Fruit fly (Drosophila melanogaster) whole organism, adult: ENCODE results near the gene CG42816.

Source experiments
- CG11617 ChIP-seq: fragments of 200-800 bp; sonication (Bioruptor generic); optimal IDR thresholded peaks from 2 replicates; lab custom pipeline; 2017; ENCODE audit warnings: mild to moderate bottlenecking, missing biosample characterization, missing genetic modification reagents, missing genetic modification characterization
- CG12768 ChIP-seq: fragments of 200-800 bp; sonication (Bioruptor generic); optimal IDR thresholded peaks from 2 replicates; lab custom pipeline; 2017; ENCODE audit warnings: missing biosample characterization, missing genetic modification characterization, mild to moderate bottlenecking, moderate library complexity, missing genetic modification reagents
- CG14711 ChIP-seq: fragments of 200-800 bp; sonication (Bioruptor generic); optimal IDR thresholded peaks from 2 replicates; lab custom pipeline; 2018; ENCODE audit warnings: missing biosample characterization, mild to moderate bottlenecking, missing genetic modification characterization, moderate library complexity
- CG1620 ChIP-seq: fragments of 200-800 bp; sonication (Bioruptor generic); optimal IDR thresholded peaks from 2 replicates; lab custom pipeline; 2016; ENCODE audit warnings: missing biosample characterization, missing genetic modification characterization
- CG33017 ChIP-seq: fragments of 200-800 bp; sonication (Bioruptor generic); optimal IDR thresholded peaks from 2 replicates; lab custom pipeline; 2018; ENCODE audit warnings: missing biosample characterization, mild to moderate bottlenecking, missing genetic modification characterization, moderate library complexity
- CG5204 ChIP-seq: fragments of 200-800 bp; sonication (Bioruptor generic); optimal IDR thresholded peaks from 2 replicates; lab custom pipeline; 2016; ENCODE audit warnings: missing biosample characterization, missing genetic modification characterization
- CG7045 ChIP-seq: fragments of 200-800 bp; sonication (Bioruptor generic); optimal IDR thresholded peaks from 2 replicates; lab custom pipeline; 2017; ENCODE audit warnings: missing biosample characterization, mild to moderate bottlenecking, missing genetic modification characterization
- CG7101 ChIP-seq: fragments of 200-800 bp; sonication (Bioruptor generic); optimal IDR thresholded peaks from 2 replicates; lab custom pipeline; 2018; ENCODE audit warnings: missing biosample characterization, mild to moderate bottlenecking, missing genetic modification characterization, moderate library complexity
- Clk ChIP-seq: fragments of 200-800 bp; sonication (Bioruptor generic); optimal IDR thresholded peaks from 2 replicates; lab custom pipeline; 2017; ENCODE audit warnings: missing biosample characterization, missing genetic modification characterization
- Crg-1 ChIP-seq: fragments of 200-800 bp; sonication (Bioruptor generic); optimal IDR thresholded peaks from 2 replicates; lab custom pipeline; 2016; ENCODE audit warnings: missing biosample characterization, missing genetic modification characterization
- Hr96 ChIP-seq: fragments of 200-800 bp; sonication (Bioruptor generic); optimal IDR thresholded peaks from 2 replicates; lab custom pipeline; 2016; ENCODE audit warnings: missing biosample characterization, missing genetic modification characterization
- Mnt ChIP-seq: fragments of 200-800 bp; sonication (Bioruptor generic); optimal IDR thresholded peaks from 2 replicates; lab custom pipeline; 2016; ENCODE audit warnings: missing biosample characterization, mild to moderate bottlenecking, missing genetic modification characterization
- bab1 ChIP-seq: fragments of 200-800 bp; sonication (Bioruptor generic); optimal IDR thresholded peaks from 3 replicates; lab custom pipeline; 2019; ENCODE audit warnings: missing biosample characterization, mild to moderate bottlenecking, missing genetic modification characterization, moderate library complexity
- cic ChIP-seq: fragments of 200-800 bp; sonication (Bioruptor generic); optimal IDR thresholded peaks from 2 replicates; lab custom pipeline; 2017; ENCODE audit warnings: missing biosample characterization, mild to moderate bottlenecking, missing genetic modification characterization, moderate library complexity
- cnc ChIP-seq, 2 experiments: fragments of >200 bp; optimal IDR thresholded peaks; 2 replicates each; lab custom pipeline; 2017
- kay ChIP-seq: fragments of 200-800 bp; sonication (Bioruptor generic); peaks from one replicate; lab custom pipeline; 2016; ENCODE audit warnings: missing biosample characterization, missing genetic modification characterization, borderline replicate concordance
- ovo ChIP-seq: fragments of 200-800 bp; sonication (Bioruptor generic); optimal IDR thresholded peaks from 2 replicates; lab custom pipeline; 2016; ENCODE audit warnings: missing biosample characterization, missing genetic modification characterization
- pad ChIP-seq: fragments of 200-800 bp; sonication (Bioruptor generic); optimal IDR thresholded peaks from 3 replicates; lab custom pipeline; 2017; ENCODE audit warnings: missing biosample characterization, missing genetic modification characterization, mild to moderate bottlenecking, moderate library complexity, missing genetic modification reagents
- tj ChIP-seq: fragments of 200-800 bp; sonication (Bioruptor generic); optimal IDR thresholded peaks from 3 replicates; lab custom pipeline; 2017; ENCODE audit warnings: missing biosample characterization, mild to moderate bottlenecking, missing genetic modification characterization, moderate library complexity
- toe ChIP-seq: fragments of 200-800 bp; sonication (Bioruptor generic); optimal IDR thresholded peaks from 2 replicates; lab custom pipeline; 2016; ENCODE audit warnings: missing biosample characterization, missing genetic modification characterization

CG42816 gene

dm6 chr3L:17797494-17797893 lies at the start of gene CG42816:
Gene CG42816, minus strand, starts transcription at chr3L:17797594.
- no peak for TF ChIP-seq Hr96 (GFP tag; lab: Kevin White, UChicago)
- TF ChIP-seq CG14711 (tag; lab: Kevin White, UChicago) = no peak
- no peak for TF ChIP-seq cnc (optimal IDR thresholded peaks at IDR 0.05; lab: Kevin White, UChicago)
- no peak for TF ChIP-seq CG12768 (GFP tag; lab: Kevin White, UChicago)
- no peak for TF ChIP-seq CG11617 (GFP tag; lab: Kevin White, UChicago)
- no peak for TF ChIP-seq CG7045
- no peak for TF ChIP-seq kay (GFP tag; lab: Kevin White, UChicago)
- no peak for TF ChIP-seq Clk
- no peak for TF ChIP-seq CG33017 (tag; lab: Kevin White, UChicago)
- no peak for TF ChIP-seq CG7101
- no peak for TF ChIP-seq tj (GFP tag; lab: Kevin White, UChicago)
- TF ChIP-seq CG5204 (GFP tag; lab: Kevin White, UChicago) = no peak
- no peak for TF ChIP-seq cic
- TF ChIP-seq CG1620 (GFP tag; lab: Kevin White, UChicago) = no peak
- TF ChIP-seq Mnt (GFP tag; lab: Kevin White, UChicago) = no peak
- no peak for TF ChIP-seq toe (GFP tag; lab: Kevin White, UChicago)
- no peak for TF ChIP-seq ovo (GFP tag; lab: Kevin White, UChicago)

- TF ChIP-seq bab1 (GFP tag; lab: Kevin White, UChicago) (peak; percentile 27), toe (GFP tag; lab: Kevin White, UChicago) (peak; percentile 55), kay (GFP tag; lab: Kevin White, UChicago) (no peak), Mnt (GFP tag; lab: Kevin White, UChicago) (peak; percentile 2), CG7045 (peak; percentile 20), Hr96 (GFP tag; lab: Kevin White, UChicago) (peak; percentile 57), ovo (GFP tag; lab: Kevin White, UChicago) (no peak), tj (GFP tag; lab: Kevin White, UChicago) (no peak), Crg-1 (GFP tag; lab: Kevin White, UChicago) (no peak), CG11617 (GFP tag; lab: Kevin White, UChicago) (peak; percentile 13)
Observed at dm6 chr3L:17846982-17847355, 49.6 kb upstream of the CG42816 start.

DNA sequence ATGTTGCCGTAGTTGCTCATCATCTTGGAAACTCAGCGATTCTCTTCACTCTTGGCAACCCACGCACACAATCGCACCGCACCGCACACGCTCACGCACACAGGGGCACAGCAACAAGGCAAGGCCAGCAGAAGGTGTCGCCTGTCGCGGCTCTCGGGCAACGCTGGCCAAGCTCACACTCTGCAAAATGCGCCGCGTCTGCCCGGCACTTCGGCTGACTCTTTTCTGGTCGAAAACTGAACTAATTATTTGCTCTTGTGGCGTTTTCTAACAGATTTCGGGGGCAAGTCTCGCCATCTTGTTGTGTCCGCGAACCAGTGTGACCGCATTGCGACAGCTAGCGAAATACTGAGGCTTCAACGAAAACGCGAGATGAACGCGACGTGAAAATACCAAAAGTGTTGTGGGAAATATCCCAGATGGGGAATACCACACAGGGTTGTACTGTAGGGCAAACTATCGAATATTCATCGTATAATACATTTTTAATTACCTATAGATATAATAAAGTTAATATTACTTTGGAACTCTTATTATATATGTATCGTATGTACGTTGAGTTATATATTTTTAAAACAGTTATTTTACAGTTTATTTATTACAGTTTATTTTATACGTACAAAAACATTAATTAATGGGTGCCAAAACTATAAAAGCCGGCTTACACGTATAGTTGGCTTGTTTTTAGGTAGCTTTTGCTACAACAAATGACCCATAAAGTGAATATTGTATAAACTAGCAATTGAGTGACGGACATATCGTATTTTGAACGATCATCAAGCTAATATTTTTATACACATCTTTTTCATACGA lies 49.0 kb upstream of the CG42816 start, which contains the start of the genes MED19 and CG7430:
TSS of gene MED19 (minus strand) at position 333 of the 813 bp plus-strand sequence.
TSS of gene CG7430 (plus strand) at position 748 of the 813 bp plus-strand sequence.
- TF ChIP-seq CG33017 (tag; lab: Kevin White, UChicago) (peak; percentile 26), Mnt (GFP tag; lab: Kevin White, UChicago) (peak; percentile 58), bab1 (GFP tag; lab: Kevin White, UChicago) (peak; percentile 78), Crg-1 (GFP tag; lab: Kevin White, UChicago) (no peak), pad (GFP tag; lab: Kevin White, UChicago) (peak; percentile 8), Clk (no peak), cic (peak; percentile 50), Hr96 (GFP tag; lab: Kevin White, UChicago) (no peak), CG7101 (peak; percentile 41), tj (GFP tag; lab: Kevin White, UChicago) (peak; percentile 31), CG14711 (tag; lab: Kevin White, UChicago) (peak; percentile 38), CG5204 (GFP tag; lab: Kevin White, UChicago) (no peak)

dm6 chr3L:17842892-17843703 lies 45.7 kb upstream of the CG42816 start, which contains the start of gene CG5567:
Gene CG5567, minus strand, starts transcription at chr3L:17843544.
- TF ChIP-seq CG12768 (GFP tag; lab: Kevin White, UChicago) = peak; percentile 10
- no peak for TF ChIP-seq Mnt (GFP tag; lab: Kevin White, UChicago)

- TF ChIP-seq Mnt (GFP tag; lab: Kevin White, UChicago) = peak; percentile 44
- peak; percentile 58 for TF ChIP-seq CG11617 (GFP tag; lab: Kevin White, UChicago)
- TF ChIP-seq Clk = peak; percentile 31
- TF ChIP-seq CG5204 (GFP tag; lab: Kevin White, UChicago) = no peak
- TF ChIP-seq CG12768 (GFP tag; lab: Kevin White, UChicago) = peak; percentile 83
- peak; percentile 60 for TF ChIP-seq CG7101
- TF ChIP-seq CG33017 (tag; lab: Kevin White, UChicago) = peak; percentile 57
- peak in 1 of 2 experiments; percentile 75 for TF ChIP-seq cnc (optimal IDR thresholded peaks at IDR 0.05; lab: Kevin White, UChicago)
- TF ChIP-seq kay (GFP tag; lab: Kevin White, UChicago) = no peak
- TF ChIP-seq CG1620 (GFP tag; lab: Kevin White, UChicago) = no peak
- TF ChIP-seq ovo (GFP tag; lab: Kevin White, UChicago) = no peak
- peak; percentile 95 for TF ChIP-seq CG14711 (tag; lab: Kevin White, UChicago)
- peak; percentile 69 for TF ChIP-seq bab1 (GFP tag; lab: Kevin White, UChicago)
- peak; percentile 67 for TF ChIP-seq Hr96 (GFP tag; lab: Kevin White, UChicago)
- no peak for TF ChIP-seq Crg-1 (GFP tag; lab: Kevin White, UChicago)
- peak; percentile 24 for TF ChIP-seq CG7045
- TF ChIP-seq tj (GFP tag; lab: Kevin White, UChicago) = peak; percentile 52
- peak; percentile 98 for TF ChIP-seq pad (GFP tag; lab: Kevin White, UChicago)
- peak; percentile 64 for TF ChIP-seq toe (GFP tag; lab: Kevin White, UChicago)
- peak; percentile 78 for TF ChIP-seq cic
Observed at dm6 chr3L:17841085-17841606, 43.8 kb upstream of the CG42816 start, which contains the start of gene CG5577. Gene CG5577, minus strand, starts transcription at chr3L:17841427.
